Fruit fly (Drosophila melanogaster) whole organism, prepupa: Measurements from ENCODE around the gene Sgt.

Experiments used
- Blimp-1 ChIP-seq: fragments of 200-800 bp; sonication (Bioruptor generic); optimal IDR thresholded peaks from 3 replicates; lab custom pipeline; 2017; ENCODE audit warnings: missing biosample characterization, missing genetic modification characterization, mild to moderate bottlenecking, moderate library complexity, missing genetic modification reagents
- CG10631 ChIP-seq: fragments of 200-800 bp; sonication (Bioruptor generic); optimal IDR thresholded peaks from 2 replicates; lab custom pipeline; 2016; ENCODE audit warnings: missing biosample characterization, missing genetic modification characterization
- CG10669 ChIP-seq: fragments of 200-800 bp; sonication (Bioruptor generic); optimal IDR thresholded peaks from 3 replicates; lab custom pipeline; 2018; ENCODE audit warnings: missing biosample characterization, mild to moderate bottlenecking, missing genetic modification characterization, moderate library complexity
- CG11294 ChIP-seq: fragments of 200-800 bp; sonication (Bioruptor generic); IDR thresholded peaks from 2 replicates; pipeline ENCODE4 v1.3.6; 2022; ENCODE audit warnings: missing biosample characterization, missing genetic modification characterization
- CG11762 ChIP-seq: fragments of 200-800 bp; sonication (Bioruptor generic); optimal IDR thresholded peaks from 3 replicates; lab custom pipeline; 2016; ENCODE audit warnings: missing biosample characterization, missing genetic modification characterization; ENCODE audit not compliant: insufficient read depth
- CG11902 ChIP-seq: fragments of 200-800 bp; sonication (Bioruptor generic); optimal IDR thresholded peaks from 3 replicates; lab custom pipeline; 2016; ENCODE audit warnings: missing biosample characterization, missing genetic modification characterization
- CG15336 ChIP-seq: fragments of 200-800 bp; sonication (Bioruptor generic); IDR thresholded peaks from 2 replicates; pipeline ENCODE4 v1.3.6; 2022; ENCODE audit warnings: missing biosample characterization, missing genetic modification characterization
- CG1621 ChIP-seq: fragments of 200-800 bp; sonication (Bioruptor generic); optimal IDR thresholded peaks from 3 replicates; lab custom pipeline; 2018; ENCODE audit warnings: missing biosample characterization, mild to moderate bottlenecking, missing genetic modification characterization
- CG16779 ChIP-seq: fragments of 200-800 bp; sonication (Bioruptor generic); optimal IDR thresholded peaks from 3 replicates; lab custom pipeline; 2017; ENCODE audit warnings: missing biosample characterization, mild to moderate bottlenecking, missing genetic modification characterization
- CG3032 ChIP-seq: fragments of 200-800 bp; optimal IDR thresholded peaks from 2 replicates; lab custom pipeline; 2019; ENCODE audit warnings: missing biosample characterization, mild to moderate bottlenecking, missing genetic modification characterization, moderate library complexity
- CG31627 ChIP-seq: fragments of 200-800 bp; sonication (Bioruptor generic); optimal IDR thresholded peaks from 3 replicates; lab custom pipeline; 2016; ENCODE audit warnings: missing biosample characterization, missing genetic modification characterization
- CG32006 ChIP-seq: fragments of 200-800 bp; sonication (Bioruptor generic); optimal IDR thresholded peaks from 3 replicates; lab custom pipeline; 2017; ENCODE audit warnings: missing biosample characterization, mild to moderate bottlenecking, missing genetic modification characterization
- CG3919 ChIP-seq: fragments of 200-800 bp; sonication (Bioruptor generic); optimal IDR thresholded peaks from 3 replicates; lab custom pipeline; 2016; ENCODE audit warnings: missing biosample characterization, missing genetic modification characterization
- CG4318 ChIP-seq: fragments of 200-800 bp; sonication (Bioruptor generic); optimal IDR thresholded peaks from 3 replicates; lab custom pipeline; 2017; ENCODE audit warnings: missing biosample characterization, mild to moderate bottlenecking, missing genetic modification characterization
- CG6163 ChIP-seq: fragments of 200-800 bp; sonication (Bioruptor generic); IDR thresholded peaks from 3 replicates; pipeline ENCODE4 v1.3.6; 2022; ENCODE audit warnings: missing biosample characterization, missing genetic modification characterization
- CG6276 ChIP-seq: fragments of 200-800 bp; sonication (Bioruptor generic); optimal IDR thresholded peaks from 2 replicates; lab custom pipeline; 2017; ENCODE audit warnings: missing biosample characterization, mild to moderate bottlenecking, missing genetic modification characterization
- CG6792 ChIP-seq: fragments of 200-800 bp; sonication (Bioruptor generic); optimal IDR thresholded peaks from 3 replicates; lab custom pipeline; 2016; ENCODE audit warnings: missing biosample characterization, missing genetic modification characterization
- CG6808 ChIP-seq: fragments of 200-800 bp; sonication (Bioruptor generic); optimal IDR thresholded peaks from 3 replicates; lab custom pipeline; 2017; ENCODE audit warnings: missing biosample characterization, missing genetic modification characterization, mild to moderate bottlenecking, moderate library complexity, missing genetic modification reagents
- CG6854 ChIP-seq: fragments of 200-800 bp; sonication (Bioruptor generic); optimal IDR thresholded peaks from 2 replicates; lab custom pipeline; 2017; ENCODE audit warnings: missing biosample characterization, mild to moderate bottlenecking, missing genetic modification characterization
- CG7368 ChIP-seq: fragments of 200-800 bp; sonication (Bioruptor generic); optimal IDR thresholded peaks from 3 replicates; lab custom pipeline; 2016; ENCODE audit warnings: missing biosample characterization, missing genetic modification characterization
- CG8119 ChIP-seq: fragments of 200-800 bp; sonication (Bioruptor generic); IDR thresholded peaks from 3 replicates; pipeline ENCODE4 v1.3.6; 2022; ENCODE audit warnings: missing biosample characterization, missing genetic modification characterization
- CG9139 ChIP-seq: fragments of 200-800 bp; sonication (Bioruptor generic); optimal IDR thresholded peaks from 3 replicates; lab custom pipeline; 2017; ENCODE audit warnings: missing biosample characterization, mild to moderate bottlenecking, missing genetic modification characterization
- Eip75B ChIP-seq: fragments of 200-800 bp; sonication (Bioruptor generic); optimal IDR thresholded peaks from 3 replicates; lab custom pipeline; 2016; ENCODE audit warnings: missing biosample characterization, missing genetic modification characterization
- Eip78C ChIP-seq: fragments of 200-800 bp; sonication (Bioruptor generic); peaks from one replicate; lab custom pipeline; 2016; ENCODE audit warnings: missing biosample characterization, missing genetic modification characterization
- Ets21C ChIP-seq: fragments of 200-800 bp; sonication (Bioruptor generic); optimal IDR thresholded peaks from 3 replicates; lab custom pipeline; 2016; ENCODE audit warnings: missing biosample characterization, missing genetic modification characterization
- Ets96B ChIP-seq: fragments of 200-800 bp; optimal IDR thresholded peaks from 2 replicates; lab custom pipeline; 2019; ENCODE audit warnings: missing biosample characterization, mild to moderate bottlenecking, missing genetic modification characterization, moderate library complexity
- Gug ChIP-seq: fragments of 200-800 bp; sonication (Bioruptor generic); IDR thresholded peaks from 2 replicates; pipeline ENCODE4 v1.3.6; 2022; ENCODE audit warnings: missing biosample characterization, missing genetic modification characterization
- Hr38 ChIP-seq: sonication (Bioruptor generic); optimal IDR thresholded peaks from 2 replicates; lab custom pipeline; 2016; ENCODE audit warnings: missing biosample characterization, missing genetic modification characterization
- Hr39 ChIP-seq: fragments of 200-800 bp; sonication (Bioruptor generic); optimal IDR thresholded peaks from 2 replicates; lab custom pipeline; 2016; ENCODE audit warnings: missing biosample characterization, missing genetic modification characterization
- Hr4 ChIP-seq: fragments of 200-800 bp; sonication (Bioruptor generic); optimal IDR thresholded peaks from 3 replicates; lab custom pipeline; 2016; ENCODE audit warnings: missing biosample characterization, missing genetic modification characterization
- Lpt ChIP-seq: fragments of 200-800 bp; sonication (Bioruptor generic); optimal IDR thresholded peaks from 3 replicates; lab custom pipeline; 2016; ENCODE audit warnings: missing biosample characterization, missing genetic modification characterization
- OdsH ChIP-seq: fragments of 200-800 bp; sonication (Bioruptor generic); optimal IDR thresholded peaks from 3 replicates; lab custom pipeline; 2016; ENCODE audit warnings: missing biosample characterization, missing genetic modification characterization
- Sox102F ChIP-seq: fragments of 200-800 bp; sonication (Bioruptor generic); optimal IDR thresholded peaks from 2 replicates; lab custom pipeline; 2016; ENCODE audit warnings: missing biosample characterization, mild to moderate bottlenecking, missing genetic modification characterization
- Sox14 ChIP-seq: fragments of 200-800 bp; sonication (Bioruptor generic); optimal IDR thresholded peaks from 3 replicates; lab custom pipeline; 2016; ENCODE audit warnings: missing biosample characterization, missing genetic modification characterization
- Sox15 ChIP-seq: fragments of 200-800 bp; sonication (Bioruptor generic); optimal IDR thresholded peaks from 3 replicates; lab custom pipeline; 2016; ENCODE audit warnings: missing biosample characterization, missing genetic modification characterization
- achi ChIP-seq: fragments of 200-800 bp; sonication (Bioruptor generic); optimal IDR thresholded peaks from 3 replicates; lab custom pipeline; 2016; ENCODE audit warnings: missing biosample characterization, missing genetic modification characterization
- acj6 ChIP-seq: fragments of 200-800 bp; sonication (Bioruptor generic); optimal IDR thresholded peaks from 3 replicates; lab custom pipeline; 2016; ENCODE audit warnings: missing biosample characterization, missing genetic modification characterization
- cyc ChIP-seq: fragments of 200-800 bp; sonication (Bioruptor generic); optimal IDR thresholded peaks from 3 replicates; lab custom pipeline; 2016; ENCODE audit warnings: missing biosample characterization, missing genetic modification characterization
- eg ChIP-seq: fragments of 200-800 bp; sonication (Bioruptor generic); IDR thresholded peaks from 3 replicates; pipeline ENCODE4 v1.3.6; 2022; ENCODE audit warnings: missing biosample characterization, missing genetic modification characterization
- esn ChIP-seq: fragments of 200-800 bp; sonication (Bioruptor generic); optimal IDR thresholded peaks from 2 replicates; lab custom pipeline; 2016; ENCODE audit warnings: missing biosample characterization, mild to moderate bottlenecking, missing genetic modification characterization, moderate library complexity
- fd59A ChIP-seq: fragments of 200-800 bp; sonication (Bioruptor generic); optimal IDR thresholded peaks from 2 replicates; lab custom pipeline; 2017; ENCODE audit warnings: missing biosample characterization, mild to moderate bottlenecking, missing genetic modification characterization, missing genetic modification reagents
- fd85E ChIP-seq: fragments of 200-800 bp; sonication (Bioruptor generic); optimal IDR thresholded peaks from 3 replicates; lab custom pipeline; 2016; ENCODE audit warnings: missing biosample characterization, missing genetic modification characterization
- fkh ChIP-seq: fragments of 200-800 bp; sonication (Bioruptor generic); optimal IDR thresholded peaks from 3 replicates; lab custom pipeline; 2017; ENCODE audit warnings: missing biosample characterization, mild to moderate bottlenecking, missing genetic modification characterization, moderate library complexity
- pdm3 ChIP-seq: fragments of 200-800 bp; sonication (Bioruptor generic); optimal IDR thresholded peaks from 3 replicates; lab custom pipeline; 2016; ENCODE audit warnings: missing biosample characterization, missing genetic modification characterization
- spab ChIP-seq: fragments of 200-800 bp; sonication (Bioruptor generic); optimal IDR thresholded peaks from 2 replicates; lab custom pipeline; 2017; ENCODE audit warnings: missing biosample characterization, mild to moderate bottlenecking, missing genetic modification characterization, missing genetic modification reagents
- topi ChIP-seq: fragments of 200-800 bp; sonication (Bioruptor generic); optimal IDR thresholded peaks from 3 replicates; lab custom pipeline; 2016; ENCODE audit warnings: missing biosample characterization, missing genetic modification characterization

Sgt gene

dm6 chr2L:17465915-17466677, 5.3 kb upstream of the Sgt start (continued):
- TF ChIP-seq CG32006 (GFP tag; lab: Kevin White, UChicago): peak; percentile 85
- peak; percentile 82 for TF ChIP-seq Gug (GFP tag; lab: Robert Waterston, UW)
- peak; percentile 91; the same call in 2 of the 3 replicates for TF ChIP-seq CG6163 (GFP tag; lab: Robert Waterston, UW)
- peak; percentile 79 for TF ChIP-seq CG11294 (GFP tag; lab: Robert Waterston, UW)
- TF ChIP-seq CG31627 (GFP tag; lab: Kevin White, UChicago): peak; percentile 49
- TF ChIP-seq Hr4: peak; percentile 90
- peak; percentile 61 for TF ChIP-seq esn (GFP tag; lab: Kevin White, UChicago)
- TF ChIP-seq acj6 (GFP tag; lab: Kevin White, UChicago): peak; percentile 80
- peak; percentile 59 for TF ChIP-seq CG11762 (GFP tag; lab: Kevin White, UChicago)
- TF ChIP-seq Ets21C (GFP tag; lab: Kevin White, UChicago): peak; percentile 22
- peak; percentile 84 for TF ChIP-seq Ets96B
- TF ChIP-seq cyc: peak; percentile 55
- no peak for TF ChIP-seq fd85E (GFP tag; lab: Kevin White, UChicago)
- peak; percentile 80 for TF ChIP-seq CG4318 (GFP tag; lab: Kevin White, UChicago)
- TF ChIP-seq Hr39 (GFP tag; lab: Kevin White, UChicago): peak; percentile 53
- peak; percentile 68 for TF ChIP-seq CG6808
- TF ChIP-seq fkh (GFP tag; lab: Kevin White, UChicago): no peak
- peak; percentile 50 for TF ChIP-seq topi (GFP tag; lab: Kevin White, UChicago)
- peak; percentile 91 for TF ChIP-seq CG15336 (GFP tag; lab: Robert Waterston, UW)
- peak; percentile 54 for TF ChIP-seq CG16779 (tag; lab: Kevin White, UChicago)
- TF ChIP-seq Sox102F (GFP tag; lab: Kevin White, UChicago): peak; percentile 52
- no peak for TF ChIP-seq Blimp-1 (GFP tag; lab: Kevin White, UChicago)
- peak; percentile 88 for TF ChIP-seq CG8119 (GFP tag; lab: Robert Waterston, UW)
- peak; percentile 79 for TF ChIP-seq Eip75B
- peak; percentile 45 for TF ChIP-seq CG11902 (GFP tag; lab: Kevin White, UChicago)
- peak; percentile 57 for TF ChIP-seq CG7368
- TF ChIP-seq CG9139: peak; percentile 38
- peak; percentile 88 for TF ChIP-seq CG10631 (GFP tag; lab: Kevin White, UChicago)
- TF ChIP-seq CG6854 (GFP tag; lab: Kevin White, UChicago): no peak
- peak; percentile 78 for TF ChIP-seq CG1621 (tag; lab: Kevin White, UChicago)
- peak; percentile 79 for TF ChIP-seq CG3032 (tag; lab: Kevin White, UChicago)
- TF ChIP-seq CG10669: peak; percentile 74
- TF ChIP-seq fd59A: peak; percentile 73
- peak; percentile 81 for TF ChIP-seq CG6276
- TF ChIP-seq CG3919: peak; percentile 84
- peak; percentile 82 for TF ChIP-seq Lpt (GFP tag; lab: Kevin White, UChicago)
- TF ChIP-seq, all 60 proteins: peak for 51

dm6 chr2L:17466950-17467349, 4.5 kb upstream of the Sgt start:
- TF ChIP-seq Hr39 (GFP tag; lab: Kevin White, UChicago): no peak
- TF ChIP-seq acj6 (GFP tag; lab: Kevin White, UChicago): peak; percentile 61
- TF ChIP-seq Hr38 (GFP tag; lab: Kevin White, UChicago): no peak
- peak; percentile 6 for TF ChIP-seq Ets96B
- peak; percentile 58 for TF ChIP-seq Hr4
- peak; percentile 46 for TF ChIP-seq OdsH (GFP tag; lab: Kevin White, UChicago)
- no peak for TF ChIP-seq cyc
- TF ChIP-seq Sox102F (GFP tag; lab: Kevin White, UChicago): no peak
- TF ChIP-seq topi (GFP tag; lab: Kevin White, UChicago): no peak
- no peak for TF ChIP-seq Sox15 (GFP tag; lab: Kevin White, UChicago)
- peak; percentile 84 for TF ChIP-seq Eip78C (GFP tag; lab: Kevin White, UChicago)
- TF ChIP-seq CG9139: no peak
- TF ChIP-seq spab (GFP tag; lab: Kevin White, UChicago): no peak
- peak; percentile 63 for TF ChIP-seq Lpt (GFP tag; lab: Kevin White, UChicago)
- TF ChIP-seq CG6276: peak; percentile 39
- TF ChIP-seq CG3919: peak; percentile 2
- TF ChIP-seq CG32006 (GFP tag; lab: Kevin White, UChicago): peak; percentile 65
- TF ChIP-seq Gug (GFP tag; lab: Robert Waterston, UW): peak; percentile 39
- peak; percentile 46 for TF ChIP-seq Sox14
- no peak for TF ChIP-seq CG11902 (GFP tag; lab: Kevin White, UChicago)
- TF ChIP-seq eg: peak; percentile 58
- peak; percentile 12 for TF ChIP-seq CG10669
- no peak for TF ChIP-seq CG3032 (tag; lab: Kevin White, UChicago)
- TF ChIP-seq CG6163 (GFP tag; lab: Robert Waterston, UW): peak; percentile 42; the same call in 1 of the 3 replicates
- peak; percentile 30 for TF ChIP-seq CG6792 (GFP tag; lab: Kevin White, UChicago)
- peak; percentile 46 for TF ChIP-seq CG10631 (GFP tag; lab: Kevin White, UChicago)
- TF ChIP-seq achi (GFP tag; lab: Kevin White, UChicago): peak; percentile 34
- TF ChIP-seq esn (GFP tag; lab: Kevin White, UChicago): peak; percentile 26
- peak; percentile 49 for TF ChIP-seq pdm3 (GFP tag; lab: Kevin White, UChicago)
